Fruit fly (Drosophila melanogaster): ENCODE measurements around the gene Tbc1d15-17.

Gene Tbc1d15-17

dm6 chr2L:207129-207813 lies at the start of gene Tbc1d15-17, which contains the start of gene CG11617 (continued):
- TF ChIP-seq unc-4 (GFP tag; IDR thresholded peaks at IDR 0.05; ENCODE audit: partially characterized antibody), result peak; percentile 56
- TF ChIP-seq CG3065 (GFP tag; optimal IDR thresholded peaks at IDR 0.05), result no peak
- TF ChIP-seq GATAe (GFP tag; conservative IDR thresholded peaks at IDR 0.05), result no peak
- TF ChIP-seq CG6175 (GFP tag; IDR thresholded peaks at IDR 0.05), result no peak
- peak; percentile 1 for TF ChIP-seq mirr (GFP tag; optimal IDR thresholded peaks at IDR 0.05)
- TF ChIP-seq ara (GFP tag; IDR thresholded peaks at IDR 0.05), result peak; percentile 30; the same call in 1 of the 2 replicates
- TF ChIP-seq kay (GFP tag; optimal IDR thresholded peaks at IDR 0.05), result peak; percentile 34
- TF ChIP-seq vnd (GFP tag; IDR thresholded peaks at IDR 0.05; ENCODE audit: partially characterized antibody), result 0 out of 3 replicates have a peak, but pooled peaks have one; percentile 20
- TF ChIP-seq bab2 (GFP tag; optimal IDR thresholded peaks at IDR 0.05), result no peak
- TF ChIP-seq bcd (GFP tag; optimal IDR thresholded peaks at IDR 0.05), result no peak
- TF ChIP-seq CG6765 (GFP tag; optimal IDR thresholded peaks at IDR 0.05), result peak; percentile 22
- TF ChIP-seq CG9932 (GFP tag; IDR thresholded peaks at IDR 0.05), result no peak
- peak; percentile 81 for TF ChIP-seq stwl (tag; optimal IDR thresholded peaks at IDR 0.05)
- no peak for TF ChIP-seq D19B (GFP tag; optimal IDR thresholded peaks at IDR 0.05)
- no peak for TF ChIP-seq CG1647 (GFP tag; optimal IDR thresholded peaks at IDR 0.05)
- TF ChIP-seq zen (tag; optimal IDR thresholded peaks at IDR 0.05), result peak; percentile 40
- TF ChIP-seq lov (optimal IDR thresholded peaks at IDR 0.05), result no peak
- TF ChIP-seq lov (GFP tag; IDR thresholded peaks at IDR 0.05), result no peak
- TF ChIP-seq YL-1 (GFP tag; optimal IDR thresholded peaks at IDR 0.05), result peak; percentile 77
- TF ChIP-seq CG2120 (GFP tag; optimal IDR thresholded peaks at IDR 0.05), result peak; percentile 6
- peak; percentile 94 for TF ChIP-seq pzg (GFP tag; optimal IDR thresholded peaks at IDR 0.05)
- TF ChIP-seq NFAT (GFP tag; IDR thresholded peaks at IDR 0.05), result peak; percentile 16; the same call in 1 of the 2 replicates
- no peak for TF ChIP-seq tap (tag; optimal IDR thresholded peaks at IDR 0.05)
- no peak for TF ChIP-seq CG17385 (GFP tag; optimal IDR thresholded peaks at IDR 0.05)
- TF ChIP-seq Gug (GFP tag; IDR thresholded peaks at IDR 0.05), result no peak
- TF ChIP-seq exex (tag; optimal IDR thresholded peaks at IDR 0.05), result no peak
- TF ChIP-seq Sox100B (GFP tag; optimal IDR thresholded peaks at IDR 0.05), result no peak
- TF ChIP-seq Med (GFP tag), result peak; percentile 82
- TF ChIP-seq CG14965 (GFP tag; optimal IDR thresholded peaks at IDR 0.05; ENCODE audit: borderline replicate concordance), result no peak
- TF ChIP-seq prd (optimal IDR thresholded peaks at IDR 0.05), result no peak
- no peak for TF ChIP-seq prd (GFP tag; IDR thresholded peaks at IDR 0.05)
- TF ChIP-seq cas (GFP tag; IDR thresholded peaks at IDR 0.05), result no peak
- peak; percentile 30; the same call in 1 of the 2 replicates for TF ChIP-seq ato (GFP tag; IDR thresholded peaks at IDR 0.05; ENCODE audit: partially characterized antibody)
- peak; percentile 42 for TF ChIP-seq nmo (GFP tag; optimal IDR thresholded peaks at IDR 0.05)
- peak; percentile 27; the same call in 1 of the 2 replicates for TF ChIP-seq slbo (GFP tag; IDR thresholded peaks at IDR 0.05)
- TF ChIP-seq BEAF-32 (GFP tag; optimal IDR thresholded peaks at IDR 0.05), result peak; percentile 63
- TF ChIP-seq CG8388 (GFP tag; optimal IDR thresholded peaks at IDR 0.05), result no peak
- TF ChIP-seq Doc3 (GFP tag; IDR thresholded peaks at IDR 0.05; ENCODE audit: partially characterized antibody), result peak; percentile 27; the same call in 1 of the 3 replicates
- no peak for TF ChIP-seq stc (GFP tag; IDR thresholded peaks at IDR 0.05)
- peak; percentile 55 for TF ChIP-seq Scr (GFP tag; IDR thresholded peaks at IDR 0.05; ENCODE audit: partially characterized antibody)
- TF ChIP-seq chinmo (GFP tag; IDR thresholded peaks at IDR 0.05; ENCODE audit: partially characterized antibody), result 0 out of 4 replicates have a peak, but pooled peaks have one; percentile 8
- no peak for TF ChIP-seq CG7839 (tag; optimal IDR thresholded peaks at IDR 0.05)
- TF ChIP-seq Sin3A (optimal IDR thresholded peaks at IDR 0.05), result peak; percentile 66
- TF ChIP-seq Opbp (GFP tag; IDR thresholded peaks at IDR 0.05; ENCODE audit: partially characterized antibody), result peak; percentile 60
- TF ChIP-seq Deaf1 (tag; optimal IDR thresholded peaks at IDR 0.05), result no peak
- peak; percentile 80 for TF ChIP-seq CG9797 (GFP tag; optimal IDR thresholded peaks at IDR 0.05)
- TF ChIP-seq gfzf (GFP tag; optimal IDR thresholded peaks at IDR 0.05), result peak; percentile 94
- peak; percentile 63 for TF ChIP-seq CG14710 (tag; optimal IDR thresholded peaks at IDR 0.05)
- TF ChIP-seq CG10431 (GFP tag; optimal IDR thresholded peaks at IDR 0.05), result peak; percentile 68
